ENCODE assay signal across 4 fruit fly cellular contexts in genomic region chr2L:9921401-9921800, dm6.
TF ChIP-seq lines count a peak whose summit lies in the region.

Gene CG4592, plus strand, starts transcription at chr2L:9921633.

TF ChIP-seq in whole organism, adult, 20 proteins besides CTCF, POLR2A, EP300 and RAD21 (continued from another document):
- TF ChIP-seq CG14711 (tag; optimal IDR thresholded peaks at IDR 0.05; lab: Kevin White, UChicago) (peak; percentile 66), bab1 (GFP tag; optimal IDR thresholded peaks at IDR 0.05; lab: Kevin White, UChicago) (peak; percentile 85)

TF ChIP-seq in whole organism, embryonic, 481 proteins besides CTCF, POLR2A, EP300 and RAD21 (continued from another document and continues in another):
- peak; percentile 79 for TF ChIP-seq zfh1 (GFP tag; IDR thresholded peaks at IDR 0.05; lab: Robert Waterston, UW)
- TF ChIP-seq CG10366 (GFP tag; IDR thresholded peaks at IDR 0.05; lab: Robert Waterston, UW) = peak; percentile 72
- peak; percentile 78 for TF ChIP-seq CG7987 (GFP tag; optimal IDR thresholded peaks at IDR 0.05; lab: Kevin White, UChicago)
- TF ChIP-seq Ets65A (GFP tag; lab: Kevin White, UChicago) = peak; percentile 90
- no peak for TF ChIP-seq chinmo (GFP tag; IDR thresholded peaks at IDR 0.05; lab: Robert Waterston, UW; ENCODE audit: partially characterized antibody)
- peak; percentile 60 for TF ChIP-seq NFAT (GFP tag; IDR thresholded peaks at IDR 0.05; lab: Robert Waterston, UW)
- no peak for TF ChIP-seq psq (GFP tag; optimal IDR thresholded peaks at IDR 0.05; lab: Kevin White, UChicago)
- no peak for TF ChIP-seq CG4360 (GFP tag; IDR thresholded peaks at IDR 0.05; lab: Robert Waterston, UW)
- TF ChIP-seq CG13894 (tag; optimal IDR thresholded peaks at IDR 0.05; lab: Kevin White, UChicago) = no peak
- TF ChIP-seq ems (GFP tag; optimal IDR thresholded peaks at IDR 0.05; lab: Kevin White, UChicago) = peak; percentile 18
- peak; percentile 44 for TF ChIP-seq maf-S (GFP tag; optimal IDR thresholded peaks at IDR 0.05; lab: Kevin White, UChicago)
- peak; percentile 62 for TF ChIP-seq CG4424 (GFP tag; optimal IDR thresholded peaks at IDR 0.05; lab: Kevin White, UChicago)
- peak; percentile 31 for TF ChIP-seq Side (GFP tag; optimal IDR thresholded peaks at IDR 0.05; lab: Kevin White, UChicago)
- TF ChIP-seq Hmr (GFP tag; optimal IDR thresholded peaks at IDR 0.05; lab: Kevin White, UChicago) = peak; percentile 67
- peak; percentile 48 for TF ChIP-seq dmrt11E (tag; optimal IDR thresholded peaks at IDR 0.05; lab: Kevin White, UChicago)
- no peak for TF ChIP-seq salm (tag; optimal IDR thresholded peaks at IDR 0.05; lab: Kevin White, UChicago)
- TF ChIP-seq org-1 (GFP tag; optimal IDR thresholded peaks at IDR 0.05; lab: Kevin White, UChicago) = no peak
- TF ChIP-seq so (GFP tag; IDR thresholded peaks at IDR 0.05; lab: Robert Waterston, UW) = 0 out of 3 replicates have a peak, but pooled peaks have one; percentile 21
- TF ChIP-seq cad (GFP tag; optimal IDR thresholded peaks at IDR 0.05; lab: Kevin White, UChicago) = no peak
- TF ChIP-seq CG7963 (GFP tag; IDR thresholded peaks at IDR 0.05; lab: Robert Waterston, UW; ENCODE audit: partially characterized antibody) = no peak
- peak; percentile 75 for TF ChIP-seq CG8924 (tag; optimal IDR thresholded peaks at IDR 0.05; lab: Kevin White, UChicago)
- TF ChIP-seq CG3065 (GFP tag; optimal IDR thresholded peaks at IDR 0.05; lab: Kevin White, UChicago) = no peak
- 0 out of 3 replicates have a peak, but pooled peaks have one; percentile 32 for TF ChIP-seq CG14050 (GFP tag; IDR thresholded peaks at IDR 0.05; lab: Robert Waterston, UW)
- no peak for TF ChIP-seq CG7786 (GFP tag; optimal IDR thresholded peaks at IDR 0.05; lab: Kevin White, UChicago)
- peak; percentile 57 for TF ChIP-seq CG17385 (GFP tag; optimal IDR thresholded peaks at IDR 0.05; lab: Kevin White, UChicago)
- no peak for TF ChIP-seq Sox100B (GFP tag; optimal IDR thresholded peaks at IDR 0.05; lab: Kevin White, UChicago)
- TF ChIP-seq Ets97D (GFP tag; optimal IDR thresholded peaks at IDR 0.05; lab: Kevin White, UChicago) = peak; percentile 26
- TF ChIP-seq pan (optimal IDR thresholded peaks at IDR 0.05; lab: Kevin White, UChicago) = no peak
- peak in 1 of 2 experiments; percentile 73 for TF ChIP-seq pan (GFP tag; optimal IDR thresholded peaks at IDR 0.05 in 1 of 2, IDR thresholded peaks at IDR 0.05 in 1 of 2)
- no peak for TF ChIP-seq D19B (GFP tag; optimal IDR thresholded peaks at IDR 0.05; lab: Kevin White, UChicago)
- TF ChIP-seq usp (GFP tag; optimal IDR thresholded peaks at IDR 0.05; lab: Kevin White, UChicago) = no peak
- peak; percentile 49; the same call in 1 of the 2 replicates for TF ChIP-seq CG11696 (GFP tag; IDR thresholded peaks at IDR 0.05; lab: Robert Waterston, UW)
- TF ChIP-seq nerfin-1 (tag; optimal IDR thresholded peaks at IDR 0.05; lab: Kevin White, UChicago) = no peak
- no peak for TF ChIP-seq CG11398 (GFP tag; optimal IDR thresholded peaks at IDR 0.05; lab: Kevin White, UChicago)
- TF ChIP-seq CG1024 (GFP tag; IDR thresholded peaks at IDR 0.05; lab: Robert Waterston, UW) = peak; percentile 25; the same call in 1 of the 2 replicates
- no peak for TF ChIP-seq eve (GFP tag; optimal IDR thresholded peaks at IDR 0.05; lab: Kevin White, UChicago)
- no peak for TF ChIP-seq CG1529 (GFP tag; optimal IDR thresholded peaks at IDR 0.05; lab: Kevin White, UChicago)
- TF ChIP-seq CG10209 (GFP tag; optimal IDR thresholded peaks at IDR 0.05; lab: Kevin White, UChicago) = peak; percentile 58
- TF ChIP-seq CG11560 (tag; IDR thresholded peaks at IDR 0.05; lab: Robert Waterston, UW) = no peak
- peak; percentile 65 for TF ChIP-seq CG17829 (tag; optimal IDR thresholded peaks at IDR 0.05; lab: Kevin White, UChicago)
- TF ChIP-seq CG30020 (tag; optimal IDR thresholded peaks at IDR 0.05; lab: Kevin White, UChicago) = peak; percentile 33
- no peak for TF ChIP-seq CG6765 (GFP tag; optimal IDR thresholded peaks at IDR 0.05; lab: Kevin White, UChicago)
- TF ChIP-seq CG43689 (GFP tag; IDR thresholded peaks at IDR 0.05; lab: Robert Waterston, UW) = no peak

TF ChIP-seq in whole organism, prepupa, 60 proteins besides CTCF, POLR2A, EP300 and RAD21 (continued from another document):
- TF ChIP-seq vri (GFP tag; optimal IDR thresholded peaks at IDR 0.05; lab: Kevin White, UChicago) (peak; percentile 82), fd85E (GFP tag; optimal IDR thresholded peaks at IDR 0.05; lab: Kevin White, UChicago) (no peak), CG9139 (GFP tag; optimal IDR thresholded peaks at IDR 0.05; lab: Kevin White, UChicago) (peak; percentile 55), eg (GFP tag; IDR thresholded peaks at IDR 0.05; lab: Robert Waterston, UW) (peak; percentile 85), Met (GFP tag; optimal IDR thresholded peaks at IDR 0.05; lab: Kevin White, UChicago) (peak; percentile 82), Hr38 (GFP tag; optimal IDR thresholded peaks at IDR 0.05; lab: Kevin White, UChicago) (no peak), CG34406 (GFP tag; optimal IDR thresholded peaks at IDR 0.05; lab: Kevin White, UChicago) (peak; percentile 72), Blimp-1 (GFP tag; optimal IDR thresholded peaks at IDR 0.05; lab: Kevin White, UChicago) (peak; percentile 36), dac (GFP tag; optimal IDR thresholded peaks at IDR 0.05; lab: Kevin White, UChicago) (no peak), fd59A (GFP tag; optimal IDR thresholded peaks at IDR 0.05; lab: Kevin White, UChicago) (peak; percentile 43), CG16779 (tag; optimal IDR thresholded peaks at IDR 0.05; lab: Kevin White, UChicago) (peak; percentile 40), Eip75B (GFP tag; optimal IDR thresholded peaks at IDR 0.05; lab: Kevin White, UChicago) (peak; percentile 83), Sox15 (GFP tag; optimal IDR thresholded peaks at IDR 0.05; lab: Kevin White, UChicago) (peak; percentile 28), lz (GFP tag; optimal IDR thresholded peaks at IDR 0.05; lab: Kevin White, UChicago) (peak; percentile 75), esn (GFP tag; optimal IDR thresholded peaks at IDR 0.05; lab: Kevin White, UChicago) (peak; percentile 86), CG11762 (GFP tag; optimal IDR thresholded peaks at IDR 0.05; lab: Kevin White, UChicago; ENCODE audit: insufficient read depth) (peak; percentile 29), net (GFP tag; optimal IDR thresholded peaks at IDR 0.05; lab: Kevin White, UChicago) (peak; percentile 77), CG6792 (GFP tag; optimal IDR thresholded peaks at IDR 0.05; lab: Kevin White, UChicago) (peak; percentile 69), CG3032 (tag; optimal IDR thresholded peaks at IDR 0.05; lab: Kevin White, UChicago) (peak; percentile 72), fkh (GFP tag; optimal IDR thresholded peaks at IDR 0.05; lab: Kevin White, UChicago) (peak; percentile 97), CG10631 (GFP tag; optimal IDR thresholded peaks at IDR 0.05; lab: Kevin White, UChicago) (peak; percentile 53), acj6 (GFP tag; optimal IDR thresholded peaks at IDR 0.05; lab: Kevin White, UChicago) (peak; percentile 84), ss (GFP tag; optimal IDR thresholded peaks at IDR 0.05; lab: Kevin White, UChicago) (no peak), Ets96B (tag; optimal IDR thresholded peaks at IDR 0.05; lab: Kevin White, UChicago) (no peak), CG3919 (GFP tag; optimal IDR thresholded peaks at IDR 0.05; lab: Kevin White, UChicago) (peak; percentile 82), svp (GFP tag; lab: Kevin White, UChicago) (peak; percentile 84), Eip93F (GFP tag; optimal IDR thresholded peaks at IDR 0.05; lab: Kevin White, UChicago) (peak; percentile 72), CG32006 (GFP tag; optimal IDR thresholded peaks at IDR 0.05; lab: Kevin White, UChicago) (peak; percentile 75), pdm3 (GFP tag; optimal IDR thresholded peaks at IDR 0.05; lab: Kevin White, UChicago) (no peak), Sox102F (GFP tag; optimal IDR thresholded peaks at IDR 0.05; lab: Kevin White, UChicago) (peak; percentile 82), CG10669 (GFP tag; optimal IDR thresholded peaks at IDR 0.05; lab: Kevin White, UChicago) (no peak), Lpt (GFP tag; optimal IDR thresholded peaks at IDR 0.05; lab: Kevin White, UChicago) (peak; percentile 44), CG6854 (GFP tag; optimal IDR thresholded peaks at IDR 0.05; lab: Kevin White, UChicago) (no peak), CG7368 (GFP tag; optimal IDR thresholded peaks at IDR 0.05; lab: Kevin White, UChicago) (peak; percentile 50), Hr4 (GFP tag; optimal IDR thresholded peaks at IDR 0.05; lab: Kevin White, UChicago) (peak; percentile 78), topi (GFP tag; optimal IDR thresholded peaks at IDR 0.05; lab: Kevin White, UChicago) (peak; percentile 76), CG1621 (tag; optimal IDR thresholded peaks at IDR 0.05; lab: Kevin White, UChicago) (peak; percentile 65), CG6276 (GFP tag; optimal IDR thresholded peaks at IDR 0.05; lab: Kevin White, UChicago) (peak; percentile 60), Eip78C (GFP tag; lab: Kevin White, UChicago) (no peak), Hr39 (GFP tag; optimal IDR thresholded peaks at IDR 0.05; lab: Kevin White, UChicago) (peak; percentile 74), CG31627 (GFP tag; optimal IDR thresholded peaks at IDR 0.05; lab: Kevin White, UChicago) (peak; percentile 70)

TF ChIP-seq in whole organism, wandering third instar larva, 38 proteins besides CTCF, POLR2A, EP300 and RAD21 (continued from another document):
- TF ChIP-seq sv (GFP tag; optimal IDR thresholded peaks at IDR 0.05; lab: Kevin White, UChicago) (peak; percentile 43), br (GFP tag; optimal IDR thresholded peaks at IDR 0.05; lab: Kevin White, UChicago) (peak; percentile 73), usp (GFP tag; optimal IDR thresholded peaks at IDR 0.05; lab: Kevin White, UChicago) (no peak), Hr78 (GFP tag; optimal IDR thresholded peaks at IDR 0.05; lab: Kevin White, UChicago) (no peak), jim (GFP tag; optimal IDR thresholded peaks at IDR 0.05; lab: Kevin White, UChicago) (no peak)
